Worm (Caenorhabditis elegans) whole organism, late embryonic: ENCODE data around the gene zipt-7.2.

Source experiments
- C08G9.2 ChIP-seq: sonication (generic microtip); optimal IDR thresholded peaks from 2 replicates; lab custom pipeline; 2016; ENCODE audit warnings: mild to moderate bottlenecking, missing genetic modification characterization, moderate library complexity, missing compliant biosample characterization
- ceh-22 ChIP-seq: sonication (generic microtip); optimal IDR thresholded peaks from 2 replicates; lab custom pipeline; 2017; ENCODE audit warnings: missing biosample characterization, missing genetic modification characterization
- ceh-30 ChIP-seq: fragments of 150-350 bp; optimal IDR thresholded peaks from 2 replicates; lab custom pipeline; 2014; ENCODE audit warnings: missing biosample characterization, missing genetic modification characterization
- ceh-34 ChIP-seq: sonication (generic microtip); optimal IDR thresholded peaks from 2 replicates; lab custom pipeline; 2016; ENCODE audit warnings: mild to moderate bottlenecking, missing genetic modification characterization, missing compliant biosample characterization
- hlh-30 ChIP-seq: sonication (generic microtip); optimal IDR thresholded peaks from 2 replicates; lab custom pipeline; 2017; ENCODE audit warnings: antibody characterized with exemption, missing genetic modification characterization, missing compliant biosample characterization; ENCODE audit not compliant: insufficient read depth
- hlh-8 ChIP-seq: sonication (generic microtip); optimal IDR thresholded peaks from 2 replicates; lab custom pipeline; 2016; ENCODE audit warnings: missing genotype, missing genetic modification characterization, missing compliant biosample characterization
- nhr-11 ChIP-seq: fragments of 150-350 bp; optimal IDR thresholded peaks from 2 replicates; lab custom pipeline; 2014; ENCODE audit warnings: missing biosample characterization, missing genetic modification characterization
- odd-2 ChIP-seq: sonication (generic microtip); optimal IDR thresholded peaks from 2 replicates; lab custom pipeline; 2017; ENCODE audit warnings: antibody characterized with exemption, mild to moderate bottlenecking, missing genetic modification characterization, missing compliant biosample characterization
- pax-1 ChIP-seq: fragments of 150-350 bp; optimal IDR thresholded peaks from 2 replicates; lab custom pipeline; 2014; ENCODE audit warnings: missing biosample characterization, missing genetic modification characterization
- pha-4 ChIP-seq: fragments of 150-350 bp; optimal IDR thresholded peaks from 2 replicates; lab custom pipeline; 2018; ENCODE audit warnings: missing biosample characterization, missing genetic modification reagents, missing genetic modification characterization
- pqm-1 ChIP-seq: sonication (generic microtip); optimal IDR thresholded peaks from 2 replicates; lab custom pipeline; 2016; ENCODE audit warnings: missing genetic modification characterization, missing compliant biosample characterization
- syd-9 ChIP-seq: sonication (generic microtip); optimal IDR thresholded peaks from 2 replicates; lab custom pipeline; 2016; ENCODE audit warnings: mild to moderate bottlenecking, missing genetic modification characterization, moderate library complexity, missing compliant biosample characterization
- tbx-2 ChIP-seq: sonication (generic microtip); optimal IDR thresholded peaks from 2 replicates; lab custom pipeline; 2016; ENCODE audit warnings: missing genetic modification characterization, missing compliant biosample characterization
- tbx-7 ChIP-seq: sonication (generic microtip); optimal IDR thresholded peaks from 2 replicates; lab custom pipeline; 2016; ENCODE audit warnings: missing genotype, missing genetic modification characterization, missing compliant biosample characterization

DNA sequence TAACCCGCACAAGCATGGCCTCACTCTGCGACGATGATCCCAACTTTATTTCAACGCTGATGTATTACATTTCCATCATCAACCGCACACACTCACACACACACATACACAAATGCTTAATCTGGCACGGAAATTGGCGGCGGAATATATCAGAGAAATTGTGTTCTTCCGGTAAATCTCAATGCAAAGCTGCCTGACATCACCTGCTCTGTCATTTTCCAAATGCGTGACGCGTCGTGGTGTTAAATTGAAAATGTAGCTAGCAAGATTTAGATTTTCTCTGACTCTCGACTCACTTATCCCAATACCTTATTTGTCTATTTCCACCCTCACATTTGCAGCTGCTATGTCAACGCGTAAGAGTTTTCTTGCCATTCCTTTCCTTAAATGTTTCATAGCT lies 31.6 kb upstream of the zipt-7.2 start:
- TF ChIP-seq ceh-30 (no peak), pqm-1 (tag; lab: Kevin White, UChicago) (no peak), odd-2 (tag; lab: Kevin White, UChicago) (no peak), hlh-8 (no peak), syd-9 (tag; lab: Kevin White, UChicago) (no peak), pax-1 (tag; lab: Kevin White, UChicago) (no peak), ceh-34 (tag; lab: Kevin White, UChicago) (no peak), ceh-22 (tag; lab: Kevin White, UChicago) (no peak), hlh-30 (tag; lab: Kevin White, UChicago) (no peak), pha-4 (tag; lab: Kevin White, UChicago) (no peak), nhr-11 (tag; lab: Kevin White, UChicago) (no peak), tbx-2 (tag; lab: Kevin White, UChicago) (no peak), C08G9.2 (tag; lab: Kevin White, UChicago) (no peak), tbx-7 (tag; lab: Kevin White, UChicago) (no peak)
